Worm (Caenorhabditis elegans) whole organism, L4 larva: ENCODE measurements around the gene Y57G11C.51.

Source experiments
- D1046.2 ChIP-seq: fragments of 200-800 bp; sonication (Bioruptor generic); IDR thresholded peaks from 2 replicates; pipeline ENCODE4 v1.3.6; 2022; ENCODE audit warnings: missing genetic modification characterization, missing compliant biosample characterization
- F10B5.3 ChIP-seq: sonication (generic microtip); optimal IDR thresholded peaks from 2 replicates; lab custom pipeline; 2016; ENCODE audit warnings: mild to moderate bottlenecking, missing genetic modification characterization, missing compliant biosample characterization
- F49E8.2 ChIP-seq: sonication (generic microtip); optimal IDR thresholded peaks from 2 replicates; lab custom pipeline; 2016; ENCODE audit warnings: missing compliant biosample characterization, mild to moderate bottlenecking, missing genetic modification characterization, borderline replicate concordance
- T20F7.1 ChIP-seq: fragments of 200-800 bp; sonication (Bioruptor generic); optimal IDR thresholded peaks from 2 replicates; lab custom pipeline; 2018; ENCODE audit warnings: mild to moderate bottlenecking, missing genetic modification characterization, missing compliant biosample characterization
- T26A8.4 ChIP-seq: fragments of 200-800 bp; sonication (Bioruptor generic); IDR thresholded peaks from 2 replicates; pipeline ENCODE4 v1.3.6; 2022; ENCODE audit warnings: missing genetic modification characterization, missing compliant biosample characterization
- Y48G9A.11 ChIP-seq: fragments of 200-800 bp; sonication (Bioruptor generic); IDR thresholded peaks from 2 replicates; pipeline ENCODE4 v1.3.6; 2022; ENCODE audit warnings: missing genetic modification reagents, missing genetic modification characterization, missing compliant biosample characterization
- Y5F2A.4 ChIP-seq: fragments of 200-800 bp; sonication (Bioruptor generic); optimal IDR thresholded peaks from 2 replicates; lab custom pipeline; 2018; ENCODE audit warnings: mild to moderate bottlenecking, missing genetic modification characterization, missing compliant biosample characterization
- Y75B8A.6 ChIP-seq: fragments of 200-800 bp; sonication (Bioruptor generic); IDR thresholded peaks from 2 replicates; pipeline ENCODE4 v1.3.6; 2022; ENCODE audit warnings: missing genetic modification reagents, missing genetic modification characterization, missing compliant biosample characterization
- aly-2 ChIP-seq: sonication (generic microtip); optimal IDR thresholded peaks from 2 replicates; lab custom pipeline; 2018; ENCODE audit warnings: missing biosample characterization, missing genetic modification characterization
- arid-1 ChIP-seq: fragments of 200-800 bp; sonication (Bioruptor generic); conservative IDR thresholded peaks from 2 replicates; pipeline ENCODE4 v1.3.6; 2022; ENCODE audit warnings: missing genetic modification reagents, missing genetic modification characterization, missing compliant biosample characterization
- ceh-20 ChIP-seq: fragments of 200-800 bp; sonication (Bioruptor generic); IDR thresholded peaks from 2 replicates; pipeline ENCODE4 v1.3.6; 2022; ENCODE audit warnings: missing genetic modification reagents, missing genetic modification characterization, missing compliant biosample characterization
- ceh-32 ChIP-seq: sonication (generic microtip); optimal IDR thresholded peaks from 2 replicates; lab custom pipeline; 2016; ENCODE audit warnings: mild to moderate bottlenecking, missing genetic modification characterization, missing compliant biosample characterization; ENCODE audit not compliant: poor library complexity
- ceh-62 ChIP-seq: sonication (generic microtip); optimal IDR thresholded peaks from 2 replicates; lab custom pipeline; 2017; ENCODE audit warnings: missing biosample characterization, missing genetic modification characterization
- ceh-82 ChIP-seq: sonication (generic microtip); optimal IDR thresholded peaks from 2 replicates; lab custom pipeline; 2017; ENCODE audit warnings: missing biosample characterization, missing genetic modification characterization
- daf-19 ChIP-seq: fragments of 200-800 bp; sonication (Bioruptor generic); conservative IDR thresholded peaks from 2 replicates; pipeline ENCODE4 v1.3.6; 2022; ENCODE audit warnings: missing genetic modification characterization, missing compliant biosample characterization
- daf-8 ChIP-seq: fragments of 200-800 bp; sonication (Bioruptor generic); IDR thresholded peaks from 2 replicates; pipeline ENCODE4 v1.3.6; 2022; ENCODE audit warnings: missing genetic modification characterization, missing compliant biosample characterization
- dmd-8 ChIP-seq: fragments of 200-800 bp; sonication (Bioruptor generic); IDR thresholded peaks from 2 replicates; pipeline ENCODE4 v1.3.6; 2022; ENCODE audit warnings: missing genetic modification characterization, missing compliant biosample characterization
- dmd-9 ChIP-seq: fragments of 200-800 bp; sonication (Bioruptor generic); IDR thresholded peaks from 2 replicates; pipeline ENCODE4 v1.3.6; 2022; ENCODE audit warnings: missing genetic modification reagents, missing genetic modification characterization, missing compliant biosample characterization
- duxl-1 ChIP-seq: sonication (generic microtip); optimal IDR thresholded peaks from 2 replicates; lab custom pipeline; 2016; ENCODE audit warnings: mild to moderate bottlenecking, missing genetic modification characterization, moderate library complexity, missing compliant biosample characterization; ENCODE audit not compliant: poor library complexity
- fkh-10 ChIP-seq: fragments of 150-350 bp; optimal IDR thresholded peaks from 2 replicates; lab custom pipeline; 2014; ENCODE audit warnings: missing biosample characterization, missing genetic modification reagents, missing genetic modification characterization
- hif-1 ChIP-seq, 2 experiments: sonication (generic microtip); optimal IDR thresholded peaks; 2 replicates each; lab custom pipeline; 2016 to 2017; ENCODE audit warnings: missing compliant biosample characterization in 2 of 2, missing genetic modification characterization in 2 of 2, missing genetic modification reagents in 2 of 2, missing genotype in 2 of 2, mild to moderate bottlenecking in 1 of 2
- hlh-30 ChIP-seq: sonication (generic microtip); optimal IDR thresholded peaks from 2 replicates; lab custom pipeline; 2017; ENCODE audit warnings: antibody characterized with exemption, mild to moderate bottlenecking, missing genetic modification characterization, missing compliant biosample characterization; ENCODE audit not compliant: insufficient read depth
- jun-1 ChIP-seq: fragments of 150-350 bp; optimal IDR thresholded peaks from 2 replicates; lab custom pipeline; 2014; ENCODE audit warnings: missing biosample characterization, missing genetic modification reagents, missing genetic modification characterization
- lin-13 ChIP-seq: fragments of 150-350 bp; optimal IDR thresholded peaks from 2 replicates; lab custom pipeline; 2014; ENCODE audit warnings: missing biosample characterization, missing genetic modification reagents, missing genetic modification characterization
- lin-38 ChIP-seq: fragments of 200-800 bp; sonication (Bioruptor generic); IDR thresholded peaks from 2 replicates; pipeline ENCODE4 v1.3.6; 2022; ENCODE audit warnings: missing genetic modification reagents, missing genetic modification characterization, missing compliant biosample characterization
- lsy-2 ChIP-seq, 2 experiments: fragments of 150-350 bp in 1 of 2; sonication (generic microtip) in 1 of 2; optimal IDR thresholded peaks; 2 replicates each; lab custom pipeline; 2014 to 2017; ENCODE audit warnings: missing biosample characterization in 2 of 2, missing genetic modification characterization in 2 of 2
- madf-5 ChIP-seq, 2 experiments: fragments of 200-800 bp; sonication (Bioruptor generic); IDR thresholded peaks; 2 replicates each; pipeline ENCODE4 v1.3.6; 2022; ENCODE audit warnings: missing compliant biosample characterization in 2 of 2, missing genetic modification characterization in 2 of 2
- mep-1 ChIP-seq: fragments of 150-350 bp; sonication (generic microtip); optimal IDR thresholded peaks from 3 replicates; lab custom pipeline; 2014; ENCODE audit warnings: missing biosample characterization, missing genetic modification characterization
- mes-2 ChIP-seq: sonication (generic microtip); optimal IDR thresholded peaks from 2 replicates; lab custom pipeline; 2016; ENCODE audit warnings: missing genotype, mild to moderate bottlenecking, missing genetic modification characterization, missing compliant biosample characterization; ENCODE audit not compliant: poor library complexity, severe bottlenecking
- nhr-102 ChIP-seq: sonication (generic microtip); optimal IDR thresholded peaks from 2 replicates; lab custom pipeline; 2016; ENCODE audit warnings: mild to moderate bottlenecking, missing genetic modification characterization, moderate library complexity, missing compliant biosample characterization
- nhr-11 ChIP-seq: fragments of 150-350 bp; optimal IDR thresholded peaks from 2 replicates; lab custom pipeline; 2014; ENCODE audit warnings: missing biosample characterization, missing genetic modification characterization
- nhr-111 ChIP-seq: fragments of 200-800 bp; sonication (Bioruptor generic); optimal IDR thresholded peaks from 2 replicates; lab custom pipeline; 2018; ENCODE audit warnings: mild to moderate bottlenecking, missing genetic modification characterization, missing compliant biosample characterization
- nhr-237 ChIP-seq: sonication (generic microtip); optimal IDR thresholded peaks from 2 replicates; lab custom pipeline; 2017; ENCODE audit warnings: missing biosample characterization, missing genetic modification characterization
- nhr-25 ChIP-seq: sonication (generic microtip); optimal IDR thresholded peaks from 2 replicates; lab custom pipeline; 2017; ENCODE audit warnings: missing genetic modification characterization, mild to moderate bottlenecking, missing compliant biosample characterization, antibody characterized with exemption, moderate library complexity, borderline replicate concordance; ENCODE audit not compliant: insufficient read depth
- nhr-28 ChIP-seq: fragments of 150-350 bp; optimal IDR thresholded peaks from 2 replicates; lab custom pipeline; 2014; ENCODE audit warnings: missing biosample characterization, missing genetic modification characterization
- nhr-42 ChIP-seq: fragments of 200-800 bp; sonication (Bioruptor generic); IDR thresholded peaks from 2 replicates; pipeline ENCODE4 v1.3.6; 2022; ENCODE audit warnings: missing genetic modification characterization, missing compliant biosample characterization
- nhr-48 ChIP-seq: sonication (generic microtip); optimal IDR thresholded peaks from 2 replicates; lab custom pipeline; 2016; ENCODE audit warnings: mild to moderate bottlenecking, missing genetic modification characterization, missing compliant biosample characterization
- nhr-76 ChIP-seq: fragments of 150-350 bp; optimal IDR thresholded peaks from 2 replicates; lab custom pipeline; 2014; ENCODE audit warnings: missing biosample characterization, missing genetic modification characterization
- pha-4 ChIP-seq, 2 experiments: fragments of 150-350 bp in 1 of 2; fragments of 200-800 bp in 1 of 2; sonication (Bioruptor generic) in 1 of 2; IDR thresholded peaks in 1 of 2; optimal IDR thresholded peaks in 1 of 2; 2 replicates each; pipeline versions ENCODE4 v1.3.6 to Lab custom; 2014 to 2022; ENCODE audit warnings: missing genetic modification characterization in 2 of 2, missing genetic modification reagents in 2 of 2, missing biosample characterization in 1 of 2, missing compliant biosample characterization in 1 of 2
- pqm-1 ChIP-seq: sonication (generic microtip); optimal IDR thresholded peaks from 2 replicates; lab custom pipeline; 2017; ENCODE audit warnings: missing biosample characterization, missing genetic modification characterization
- rbr-2 ChIP-seq: sonication (generic microtip); optimal IDR thresholded peaks from 2 replicates; lab custom pipeline; 2016; ENCODE audit warnings: missing genotype, missing genetic modification characterization, missing compliant biosample characterization
- saeg-2 ChIP-seq: fragments of 200-800 bp; sonication (Bioruptor generic); IDR thresholded peaks from 2 replicates; pipeline ENCODE4 v1.3.6; 2022; ENCODE audit warnings: missing genetic modification reagents, missing genetic modification characterization, missing compliant biosample characterization
- sdz-12 ChIP-seq: fragments of 200-800 bp; sonication (Bioruptor generic); optimal IDR thresholded peaks from 2 replicates; lab custom pipeline; 2018; ENCODE audit warnings: mild to moderate bottlenecking, missing genetic modification characterization, missing compliant biosample characterization
- set-16 ChIP-seq: fragments of 200-800 bp; sonication (Bioruptor generic); IDR thresholded peaks from 2 replicates; pipeline ENCODE4 v1.3.6; 2022; ENCODE audit warnings: missing genetic modification reagents, missing genetic modification characterization, missing compliant biosample characterization
- snpc-4 ChIP-seq: fragments of 150-350 bp; optimal IDR thresholded peaks from 2 replicates; lab custom pipeline; 2014; ENCODE audit warnings: missing biosample characterization, missing genetic modification characterization
- spr-1 ChIP-seq: sonication (generic microtip); optimal IDR thresholded peaks from 2 replicates; lab custom pipeline; 2016; ENCODE audit warnings: mild to moderate bottlenecking, missing genetic modification characterization, missing compliant biosample characterization
- unc-39 ChIP-seq: sonication (generic microtip); optimal IDR thresholded peaks from 2 replicates; lab custom pipeline; 2017; ENCODE audit warnings: missing biosample characterization, missing genetic modification characterization
- vab-7 ChIP-seq: fragments of 200-800 bp; sonication (Bioruptor generic); IDR thresholded peaks from 2 replicates; pipeline ENCODE4 v1.3.6; 2022; ENCODE audit warnings: missing genetic modification reagents, missing genetic modification characterization, missing compliant biosample characterization
- zag-1 ChIP-seq: fragments of 150-350 bp; optimal IDR thresholded peaks from 2 replicates; lab custom pipeline; 2014; ENCODE audit warnings: missing biosample characterization, missing genetic modification characterization
- zfp-2 ChIP-seq: sonication (generic microtip); optimal IDR thresholded peaks from 2 replicates; lab custom pipeline; 2016; ENCODE audit warnings: mild to moderate bottlenecking, missing genetic modification characterization, missing compliant biosample characterization
- ztf-7 ChIP-seq: fragments of 150-350 bp; optimal IDR thresholded peaks from 2 replicates; lab custom pipeline; 2014; ENCODE audit warnings: missing biosample characterization, missing genetic modification characterization

Y57G11C.51 gene

DNA sequence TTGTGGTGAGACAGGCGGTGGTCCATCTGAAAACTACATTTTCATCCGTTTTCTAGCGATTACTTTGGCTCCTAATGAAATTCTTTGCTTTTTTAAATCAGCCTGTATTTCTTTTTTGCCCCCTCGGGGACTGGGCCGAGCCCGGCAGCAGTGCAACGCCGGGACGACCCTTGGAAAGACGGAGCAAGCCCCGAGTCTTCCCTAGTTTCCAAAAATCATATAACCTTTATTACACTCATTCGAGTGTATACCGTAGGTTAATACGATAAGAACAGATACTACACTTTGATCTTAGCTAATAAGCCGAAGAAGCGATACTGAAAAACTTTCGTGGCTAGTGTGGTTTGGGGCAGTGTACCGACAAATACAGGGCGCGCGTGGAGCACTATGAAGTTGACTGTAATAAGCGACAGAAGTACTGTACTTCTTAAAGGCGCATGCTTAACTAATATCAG is 9.6 kb downstream of the Y57G11C.51 start (continued):
- TF ChIP-seq nhr-76 (tag; lab: Kevin White, UChicago), result no peak
- no peak for TF ChIP-seq nhr-48 (tag; lab: Kevin White, UChicago)
- TF ChIP-seq mes-2, result peak; percentile 8
- no peak for TF ChIP-seq T20F7.1 (GFP tag; lab: Kevin White, UChicago)
- no peak for TF ChIP-seq saeg-2 (GFP tag; lab: Robert Waterston, UW)
- TF ChIP-seq F10B5.3 (tag; lab: Kevin White, UChicago), result no peak
- no peak for TF ChIP-seq zag-1 (tag; lab: Kevin White, UChicago)
- no peak for TF ChIP-seq nhr-111 (GFP tag; lab: Kevin White, UChicago)
- TF ChIP-seq aly-2 (tag; lab: Kevin White, UChicago), result no peak
- TF ChIP-seq lsy-2 (tag; optimal IDR thresholded peaks at IDR 0.05; lab: Kevin White, UChicago), result no peak
- no peak for TF ChIP-seq sdz-12 (GFP tag; lab: Kevin White, UChicago)
- TF ChIP-seq Y75B8A.6 (GFP tag; lab: Robert Waterston, UW), result no peak
- no peak for TF ChIP-seq fkh-10 (GFP tag; lab: Kevin White, UChicago)
- TF ChIP-seq zfp-2 (tag; lab: Kevin White, UChicago), result no peak
- peak; percentile 19; the same call in 1 of the 2 replicates for TF ChIP-seq vab-7 (GFP tag; lab: Robert Waterston, UW)
- TF ChIP-seq Y5F2A.4 (GFP tag; lab: Kevin White, UChicago), result peak; percentile 12
- no peak for TF ChIP-seq nhr-11
- no peak for TF ChIP-seq hlh-30 (tag; lab: Kevin White, UChicago)
- no peak for TF ChIP-seq ceh-82 (tag; lab: Kevin White, UChicago)
- no peak for TF ChIP-seq nhr-25 (tag; lab: Kevin White, UChicago)
- TF ChIP-seq lin-13, result no peak
- TF ChIP-seq ztf-7 (tag; lab: Kevin White, UChicago), result no peak
- TF ChIP-seq set-16 (GFP tag; lab: Robert Waterston, UW), result peak; percentile 39; the same call in 1 of the 2 replicates
- TF ChIP-seq snpc-4 (tag; lab: Kevin White, UChicago), result peak; percentile 36
- peak; percentile 48 for TF ChIP-seq pha-4 (GFP tag; IDR thresholded peaks at IDR 0.05; lab: Robert Waterston, UW)
- no peak for TF ChIP-seq pha-4 (tag; optimal IDR thresholded peaks at IDR 0.05; lab: Kevin White, UChicago)
- no peak for TF ChIP-seq ceh-20 (GFP tag; lab: Robert Waterston, UW)
- no peak for TF ChIP-seq daf-8 (GFP tag; lab: Robert Waterston, UW)
- TF ChIP-seq pqm-1 (tag; lab: Kevin White, UChicago), result no peak
- no peak for TF ChIP-seq nhr-28 (tag; lab: Kevin White, UChicago)
- TF ChIP-seq ceh-32 (tag; lab: Kevin White, UChicago), result no peak
- no peak for TF ChIP-seq hif-1 (tag; optimal IDR thresholded peaks at IDR 0.05; lab: Kevin White, UChicago)
- TF ChIP-seq madf-5 (GFP tag; IDR thresholded peaks at IDR 0.05; lab: Robert Waterston, UW), result no peak
- TF ChIP-seq spr-1 (tag; lab: Kevin White, UChicago), result no peak
- TF ChIP-seq nhr-42 (GFP tag; lab: Robert Waterston, UW), result no peak
- TF ChIP-seq ceh-62 (tag; lab: Kevin White, UChicago), result no peak
- no peak for TF ChIP-seq daf-19 (GFP tag; lab: Robert Waterston, UW)
- TF ChIP-seq dmd-9, result no peak
- TF ChIP-seq T26A8.4 (GFP tag; lab: Robert Waterston, UW), result peak; percentile 53; the same call in 1 of the 2 replicates
- no peak for TF ChIP-seq nhr-237
- TF ChIP-seq mep-1 (tag; lab: Kevin White, UChicago), result no peak
- TF ChIP-seq nhr-102 (tag; lab: Kevin White, UChicago), result no peak
- TF ChIP-seq F49E8.2, result peak; percentile 97
- no peak for TF ChIP-seq unc-39 (tag; lab: Kevin White, UChicago)
- no peak for TF ChIP-seq D1046.2
- TF ChIP-seq arid-1 (GFP tag; lab: Robert Waterston, UW), result 0 out of 2 replicates have a peak, but pooled peaks have one; percentile 7
- no peak for TF ChIP-seq jun-1
- TF ChIP-seq Y48G9A.11 (GFP tag; lab: Robert Waterston, UW), result peak; percentile 71
- peak; percentile 73 for TF ChIP-seq lin-38
- no peak for TF ChIP-seq rbr-2 (tag; lab: Kevin White, UChicago)
- TF ChIP-seq dmd-8 (GFP tag; lab: Robert Waterston, UW), result no peak
- TF ChIP-seq duxl-1, result no peak
